Fruit fly (Drosophila melanogaster): ENCODE results near the gene pzg.

dm6 chr3L:21266101-21266656 is 19.7 kb upstream of the pzg start:
- TF ChIP-seq CTCF (optimal IDR thresholded peaks at IDR 0.05) (no peak), CG8478 (optimal IDR thresholded peaks at IDR 0.05) (no peak)

Data from S2 (cell line).